Fruit fly (Drosophila melanogaster) whole organism, embryonic: Measurements from ENCODE around the gene tws.
A peak's percentile ranks its signal among the peaks of the same experiment; 100 is the strongest.

ENCODE experiments used
- Asciz ChIP-seq: fragments of 200-800 bp; sonication (Bioruptor generic); optimal IDR thresholded peaks from 2 replicates; lab custom pipeline; 2017; ENCODE audit warnings: missing biosample characterization, mild to moderate bottlenecking, missing genetic modification characterization, missing genetic modification reagents
- Atf-2 ChIP-seq: fragments of 200-800 bp; sonication (Bioruptor generic); optimal IDR thresholded peaks from 2 replicates; lab custom pipeline; 2016; ENCODE audit warnings: missing biosample characterization, missing genetic modification characterization
- Awh ChIP-seq: fragments of 200-800 bp; sonication (Bioruptor generic); IDR thresholded peaks from 2 replicates; pipeline ENCODE4, ENCODE4 v1.3.6; 2022; ENCODE audit warnings: missing biosample characterization, missing genetic modification characterization
- CG10267 ChIP-seq: fragments of 200-800 bp; sonication (Bioruptor generic); optimal IDR thresholded peaks from 2 replicates; lab custom pipeline; 2018; ENCODE audit warnings: missing biosample characterization, mild to moderate bottlenecking, missing genetic modification characterization, moderate library complexity
- CG10565 ChIP-seq: fragments of 200-800 bp; sonication (Bioruptor generic); optimal IDR thresholded peaks from 3 replicates; lab custom pipeline; 2016; ENCODE audit warnings: missing biosample characterization, mild to moderate bottlenecking, missing genetic modification characterization
- CG12391 ChIP-seq: fragments of 200-800 bp; sonication (Bioruptor generic); optimal IDR thresholded peaks from 3 replicates; lab custom pipeline; 2018; ENCODE audit warnings: missing biosample characterization, mild to moderate bottlenecking, missing genetic modification characterization, moderate library complexity
- CG1647 ChIP-seq: fragments of 200-800 bp; sonication (Bioruptor generic); optimal IDR thresholded peaks from 3 replicates; lab custom pipeline; 2016; ENCODE audit warnings: missing biosample characterization, missing genetic modification characterization
- CG17186 ChIP-seq: fragments of 200-800 bp; sonication (Bioruptor generic); optimal IDR thresholded peaks from 3 replicates; lab custom pipeline; 2017; ENCODE audit warnings: missing biosample characterization, missing genetic modification reagents, missing genetic modification characterization
- CG17328 ChIP-seq: fragments of 200-800 bp; sonication (Bioruptor generic); IDR thresholded peaks from 2 replicates; pipeline ENCODE4 v1.3.6; 2022; ENCODE audit warnings: missing biosample characterization, missing genetic modification characterization
- CG34422 ChIP-seq: fragments of 200-800 bp; sonication (Bioruptor generic); IDR thresholded peaks from 3 replicates; pipeline ENCODE4 v1.3.6; 2022; ENCODE audit warnings: missing biosample characterization, missing genetic modification characterization
- CG4360 ChIP-seq: fragments of 200-800 bp; sonication (Bioruptor generic); IDR thresholded peaks from 2 replicates; pipeline ENCODE4 v1.3.6; 2022; ENCODE audit warnings: missing biosample characterization, missing genetic modification characterization
- CG6654 ChIP-seq: fragments of 200-800 bp; sonication (Bioruptor generic); optimal IDR thresholded peaks from 2 replicates; lab custom pipeline; 2017; ENCODE audit warnings: missing biosample characterization, mild to moderate bottlenecking, missing genetic modification characterization
- CG7357 ChIP-seq: fragments of 200-800 bp; sonication (Bioruptor generic); IDR thresholded peaks from 3 replicates; pipeline ENCODE4 v1.3.6; 2022; ENCODE audit warnings: missing biosample characterization, missing genetic modification characterization
- CG9727 ChIP-seq: fragments of 200-800 bp; sonication (Bioruptor generic); optimal IDR thresholded peaks from 3 replicates; lab custom pipeline; 2017; ENCODE audit warnings: missing biosample characterization, mild to moderate bottlenecking, missing genetic modification characterization
- Deaf1 ChIP-seq: fragments of 200-800 bp; optimal IDR thresholded peaks from 3 replicates; lab custom pipeline; 2019; ENCODE audit warnings: missing biosample characterization, mild to moderate bottlenecking, missing genetic modification characterization, moderate library complexity
- Ets65A ChIP-seq: fragments of 200-800 bp; sonication (Bioruptor generic); peaks from one replicate; lab custom pipeline; 2016; ENCODE audit warnings: missing biosample characterization, missing genetic modification characterization
- GATAe ChIP-seq: fragments of 200-800 bp; sonication (Bioruptor generic); conservative IDR thresholded peaks from 2 replicates; pipeline ENCODE4 v1.3.6; 2022; ENCODE audit warnings: missing biosample characterization, missing genetic modification characterization
- H15 ChIP-seq: fragments of 200-800 bp; sonication (Bioruptor generic); IDR thresholded peaks from 3 replicates; pipeline ENCODE4 v1.3.6; 2022; ENCODE audit warnings: missing biosample characterization, missing genetic modification characterization
- HLHmδ ChIP-seq: fragments of 200-800 bp; sonication (Bioruptor generic); optimal IDR thresholded peaks from 2 replicates; lab custom pipeline; 2018; ENCODE audit warnings: missing biosample characterization, mild to moderate bottlenecking, missing genetic modification characterization, moderate library complexity
- Lim3 ChIP-seq: fragments of 200-800 bp; sonication (Bioruptor generic); IDR thresholded peaks from 2 replicates; pipeline ENCODE4 v1.3.6; 2022; ENCODE audit warnings: missing biosample characterization, missing genetic modification characterization
- NK7.1 ChIP-seq: fragments of 200-800 bp; sonication (Bioruptor generic); optimal IDR thresholded peaks from 3 replicates; lab custom pipeline; 2016; ENCODE audit warnings: missing biosample characterization, missing genetic modification characterization
- Oaz ChIP-seq: fragments of 200-800 bp; sonication (Bioruptor generic); IDR thresholded peaks from 2 replicates; pipeline ENCODE4 v1.3.6; 2022; ENCODE audit warnings: missing biosample characterization, missing genetic modification characterization
- Oli ChIP-seq: fragments of 200-800 bp; sonication (Bioruptor generic); optimal IDR thresholded peaks from 2 replicates; lab custom pipeline; 2018; ENCODE audit warnings: missing biosample characterization, mild to moderate bottlenecking, missing genetic modification characterization, moderate library complexity
- Poxn ChIP-seq: fragments of 200-800 bp; sonication (Bioruptor generic); IDR thresholded peaks from 2 replicates; pipeline ENCODE4 v1.3.6; 2022; ENCODE audit warnings: missing biosample characterization, missing genetic modification characterization
- Scr ChIP-seq: fragments of 200-800 bp; sonication (Bioruptor generic); IDR thresholded peaks from 2 replicates; pipeline ENCODE4 v1.3.6; 2022; ENCODE audit warnings: missing biosample characterization, missing genetic modification characterization; ENCODE audit not compliant: partially characterized antibody
- Sox102F ChIP-seq: fragments of 200-800 bp; sonication (Bioruptor generic); optimal IDR thresholded peaks from 2 replicates; lab custom pipeline; 2018; ENCODE audit warnings: missing biosample characterization, mild to moderate bottlenecking, missing genetic modification characterization, moderate library complexity
- Usf ChIP-seq: fragments of 200-800 bp; sonication (Bioruptor generic); optimal IDR thresholded peaks from 2 replicates; lab custom pipeline; 2017; ENCODE audit warnings: missing genotype, missing biosample characterization, missing genetic modification characterization
- Xbp1 ChIP-seq: fragments of 200-800 bp; sonication (Bioruptor generic); optimal IDR thresholded peaks from 3 replicates; lab custom pipeline; 2016; ENCODE audit warnings: missing biosample characterization, mild to moderate bottlenecking, missing genetic modification characterization
- ac ChIP-seq: fragments of 200-800 bp; sonication (Bioruptor generic); optimal IDR thresholded peaks from 3 replicates; lab custom pipeline; 2017; ENCODE audit warnings: missing biosample characterization, mild to moderate bottlenecking, missing genetic modification characterization
- ap ChIP-seq: fragments of 200-800 bp; sonication (Bioruptor generic); IDR thresholded peaks from 2 replicates; pipeline ENCODE4 v1.3.6; 2022; ENCODE audit warnings: missing biosample characterization, missing genetic modification characterization
- chinmo ChIP-seq: fragments of 200-800 bp; sonication (Bioruptor generic); IDR thresholded peaks from 4 replicates; pipeline ENCODE4 v1.3.6; 2022; ENCODE audit warnings: missing biosample characterization, missing genetic modification characterization; ENCODE audit not compliant: partially characterized antibody
- croc ChIP-seq: fragments of 200-800 bp; sonication (Bioruptor generic); conservative IDR thresholded peaks from 3 replicates; pipeline ENCODE4 v1.3.6; 2022; ENCODE audit warnings: missing biosample characterization, missing genetic modification characterization
- en ChIP-seq: fragments of 200-800 bp; sonication (Bioruptor generic); optimal IDR thresholded peaks from 2 replicates; lab custom pipeline; 2016; ENCODE audit warnings: missing biosample characterization, missing genetic modification characterization
- gcm ChIP-seq: fragments of 200-800 bp; sonication (Bioruptor generic); optimal IDR thresholded peaks from 2 replicates; lab custom pipeline; 2019; ENCODE audit warnings: missing biosample characterization, mild to moderate bottlenecking, missing genetic modification characterization, moderate library complexity
- jumu ChIP-seq: fragments of 200-800 bp; sonication (Bioruptor generic); optimal IDR thresholded peaks from 3 replicates; lab custom pipeline; 2016; ENCODE audit warnings: missing biosample characterization, missing genetic modification characterization
- nau ChIP-seq: fragments of 200-800 bp; sonication (Bioruptor generic); optimal IDR thresholded peaks from 3 replicates; lab custom pipeline; 2017; ENCODE audit warnings: missing biosample characterization, mild to moderate bottlenecking, missing genetic modification characterization, missing genetic modification reagents
- p53 ChIP-seq: fragments of 200-800 bp; sonication (Bioruptor generic); optimal IDR thresholded peaks from 2 replicates; lab custom pipeline; 2016; ENCODE audit warnings: missing biosample characterization, missing genetic modification characterization
- pan ChIP-seq, 4 experiments: fragments of >200 bp in 3 of 4; fragments of 200-800 bp in 1 of 4; sonication (Bioruptor generic) in 1 of 4; optimal IDR thresholded peaks in 3 of 4; IDR thresholded peaks in 1 of 4; 2 replicates each; pipeline versions ENCODE4 v1.3.6 to Lab custom; 2017 to 2022; ENCODE audit warnings: missing biosample characterization in 2 of 4, missing genetic modification characterization in 2 of 4, mixed read lengths in 1 of 4
- pros ChIP-seq: fragments of 200-800 bp; sonication (Bioruptor generic); optimal IDR thresholded peaks from 3 replicates; lab custom pipeline; 2019; ENCODE audit warnings: missing biosample characterization, mild to moderate bottlenecking, missing genetic modification characterization, moderate library complexity
- slbo ChIP-seq: fragments of 200-800 bp; sonication (Bioruptor generic); IDR thresholded peaks from 2 replicates; pipeline ENCODE4 v1.3.6; 2022; ENCODE audit warnings: missing biosample characterization, missing genetic modification characterization
- tio ChIP-seq: fragments of 200-800 bp; sonication (Bioruptor generic); optimal IDR thresholded peaks from 2 replicates; lab custom pipeline; 2017; ENCODE audit warnings: missing biosample characterization, missing genetic modification characterization, inconsistent platforms
- tna ChIP-seq: fragments of 200-800 bp; sonication (Bioruptor generic); IDR thresholded peaks from 2 replicates; pipeline ENCODE4 v1.3.6; 2022; ENCODE audit warnings: missing biosample characterization, missing genetic modification characterization; ENCODE audit not compliant: partially characterized antibody
- trh ChIP-seq: fragments of 200-800 bp; sonication (Bioruptor generic); optimal IDR thresholded peaks from 2 replicates; lab custom pipeline; 2016; ENCODE audit warnings: missing biosample characterization, missing genetic modification characterization
- ttk ChIP-seq: fragments of 200-800 bp; sonication (Bioruptor generic); IDR thresholded peaks from 2 replicates; pipeline ENCODE4 v2.1.2; 2022; ENCODE audit warnings: missing biosample characterization, missing genetic modification characterization
- twi ChIP-seq: fragments of 200-800 bp; optimal IDR thresholded peaks from 2 replicates; lab custom pipeline; 2019; ENCODE audit warnings: missing biosample characterization, mild to moderate bottlenecking, missing genetic modification characterization, moderate library complexity
- unc-4 ChIP-seq: fragments of 200-800 bp; sonication (Bioruptor generic); IDR thresholded peaks from 2 replicates; pipeline ENCODE4 v1.3.6; 2022; ENCODE audit warnings: missing biosample characterization, missing genetic modification characterization; ENCODE audit not compliant: partially characterized antibody
- vvl ChIP-seq: fragments of 200-800 bp; sonication (Bioruptor generic); IDR thresholded peaks from 2 replicates; pipeline ENCODE4 v1.3.6; 2022; ENCODE audit warnings: missing biosample characterization, missing genetic modification characterization
- wek ChIP-seq: fragments of 200-800 bp; sonication (Bioruptor generic); optimal IDR thresholded peaks from 3 replicates; lab custom pipeline; 2018; ENCODE audit warnings: missing biosample characterization, mild to moderate bottlenecking, missing genetic modification characterization, moderate library complexity

tws gene

DNA sequence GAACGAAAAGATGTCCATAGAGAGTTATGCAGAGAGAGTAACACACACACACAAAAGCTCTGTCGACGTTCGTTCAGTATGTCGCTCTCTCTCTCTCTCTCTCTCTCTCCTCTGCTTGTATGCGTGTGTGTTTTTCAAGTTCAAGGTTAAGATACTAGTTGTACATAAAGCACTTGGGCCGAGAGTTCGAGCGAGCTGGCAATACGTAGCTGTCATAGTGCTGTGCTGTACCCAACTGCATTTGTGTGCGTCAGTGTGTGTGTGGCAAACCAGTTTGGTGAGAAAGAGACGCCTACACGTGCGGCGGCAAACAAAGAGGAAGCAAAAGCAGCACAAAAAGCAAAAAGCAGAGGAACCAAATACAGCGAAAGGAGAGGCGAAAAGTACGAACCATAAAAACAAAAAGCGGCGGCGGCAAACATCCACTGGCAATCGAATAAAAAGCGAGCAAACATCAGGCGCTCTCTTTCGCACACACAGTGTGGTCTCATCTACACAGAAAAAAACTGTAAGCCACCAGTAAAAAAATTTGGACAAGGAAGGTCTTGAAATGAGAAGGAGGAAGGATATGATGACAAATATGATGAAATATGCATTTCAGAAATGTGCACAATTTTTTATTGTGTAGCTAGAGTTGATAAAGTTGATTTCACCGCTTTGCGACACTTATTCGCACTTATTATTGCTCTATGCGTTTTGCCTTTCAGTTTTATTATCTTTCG lies 52.2 kb downstream of the tws start (continued):
- TF ChIP-seq Scr (GFP tag; lab: Robert Waterston, UW) (no peak), tna (GFP tag; lab: Robert Waterston, UW) (no peak), jumu (peak; percentile 68), chinmo (GFP tag; lab: Robert Waterston, UW) (peak; percentile 99), H15 (GFP tag; lab: Robert Waterston, UW) (peak; percentile 62; the same call in 1 of the 3 replicates), Oaz (GFP tag; lab: Robert Waterston, UW) (peak; percentile 46; the same call in 1 of the 2 replicates), Asciz (GFP tag; lab: Kevin White, UChicago) (peak; percentile 51), CG17328 (GFP tag; lab: Robert Waterston, UW) (peak; percentile 74), NK7.1 (GFP tag; lab: Kevin White, UChicago) (peak; percentile 58), en (GFP tag; lab: Kevin White, UChicago) (no peak), Poxn (GFP tag; lab: Robert Waterston, UW) (no peak), CG9727 (GFP tag; lab: Kevin White, UChicago) (peak; percentile 70), twi (tag; lab: Kevin White, UChicago) (no peak), ap (GFP tag; lab: Robert Waterston, UW) (peak; percentile 52; the same call in 1 of the 2 replicates), CG17186 (no peak), trh (peak; percentile 38), pros (peak; percentile 80), nau (peak; percentile 45), CG4360 (GFP tag; lab: Robert Waterston, UW) (no peak), ttk (peak; percentile 62), HLHmδ (GFP tag; lab: Kevin White, UChicago) (no peak), CG7357 (GFP tag; lab: Robert Waterston, UW) (peak; percentile 58; the same call in 1 of the 3 replicates), Usf (GFP tag; lab: Kevin White, UChicago) (no peak), CG1647 (GFP tag; lab: Kevin White, UChicago) (peak; percentile 38), Xbp1 (GFP tag; lab: Kevin White, UChicago) (peak; percentile 76), Deaf1 (tag; lab: Kevin White, UChicago) (peak; percentile 43), tio (GFP tag; lab: Kevin White, UChicago) (peak; percentile 64), pan (optimal IDR thresholded peaks at IDR 0.05; lab: Kevin White, UChicago) (no peak), pan (GFP tag; optimal IDR thresholded peaks at IDR 0.05 in 1 of 2, IDR thresholded peaks at IDR 0.05 in 1 of 2) (peak in 1 of 2 experiments; percentile 74), CG10565 (no peak), wek (no peak), CG10267 (tag; lab: Kevin White, UChicago) (peak; percentile 20), Atf-2 (GFP tag; lab: Kevin White, UChicago) (peak; percentile 47), CG12391 (tag; lab: Kevin White, UChicago) (peak; percentile 43), Awh (GFP tag; lab: Robert Waterston, UW) (peak; percentile 36; the same call in 1 of the 2 replicates), Ets65A (GFP tag; lab: Kevin White, UChicago) (peak; percentile 96), GATAe (GFP tag; lab: Robert Waterston, UW) (0 out of 2 replicates have a peak, but pooled peaks have one; percentile 8), Oli (tag; lab: Kevin White, UChicago) (peak; percentile 53), ac (GFP tag; lab: Kevin White, UChicago) (no peak), gcm (GFP tag; lab: Kevin White, UChicago) (no peak), slbo (GFP tag; lab: Robert Waterston, UW) (peak; percentile 88), Sox102F (GFP tag; lab: Kevin White, UChicago) (peak; percentile 68), unc-4 (0 out of 2 replicates have a peak, but pooled peaks have one; percentile 23), p53 (GFP tag; lab: Kevin White, UChicago) (peak; percentile 41), Lim3 (GFP tag; lab: Robert Waterston, UW) (0 out of 2 replicates have a peak, but pooled peaks have one; percentile 23), CG34422 (GFP tag; lab: Robert Waterston, UW) (peak; percentile 80; the same call in 2 of the 3 replicates), vvl (GFP tag; lab: Robert Waterston, UW) (peak; percentile 78), croc (GFP tag; lab: Robert Waterston, UW) (peak; percentile 40; the same call in 1 of the 3 replicates), CG6654 (GFP tag; lab: Kevin White, UChicago) (peak; percentile 6)
